Worm (Caenorhabditis elegans) whole organism, mixed stage, embryonic: ENCODE measurements around the gene F55C12.19.

Experiments used
- M03D4.4 ChIP-seq: sonication (generic microtip); optimal IDR thresholded peaks from 2 replicates; lab custom pipeline; 2017; ENCODE audit warnings: mild to moderate bottlenecking, missing genetic modification characterization, missing compliant biosample characterization
- bed-3 ChIP-seq: fragments of 200-800 bp; sonication (Bioruptor generic); optimal IDR thresholded peaks from 3 replicates; lab custom pipeline; 2018; ENCODE audit warnings: mild to moderate bottlenecking, missing genetic modification characterization, moderate library complexity, missing compliant biosample characterization
- blmp-1 ChIP-seq: fragments of 150-350 bp; optimal IDR thresholded peaks from 2 replicates; lab custom pipeline; 2014; ENCODE audit warnings: missing biosample characterization, missing genetic modification characterization
- ceh-39 ChIP-seq: fragments of 150-350 bp; optimal IDR thresholded peaks from 2 replicates; lab custom pipeline; 2014; ENCODE audit warnings: missing biosample characterization, missing genetic modification characterization
- ceh-43 ChIP-seq: fragments of 200-800 bp; sonication (Bioruptor generic); optimal IDR thresholded peaks from 2 replicates; lab custom pipeline; 2018; ENCODE audit warnings: mild to moderate bottlenecking, missing genetic modification characterization, moderate library complexity, missing compliant biosample characterization
- ceh-83 ChIP-seq: fragments of 200-800 bp; sonication (Bioruptor generic); optimal IDR thresholded peaks from 2 replicates; lab custom pipeline; 2018; ENCODE audit warnings: mild to moderate bottlenecking, missing genetic modification characterization, missing compliant biosample characterization
- ces-1 ChIP-seq: fragments of 150-350 bp; optimal IDR thresholded peaks from 2 replicates; lab custom pipeline; 2014; ENCODE audit warnings: missing biosample characterization, missing genetic modification reagents, missing genetic modification characterization
- cnd-1 ChIP-seq: fragments of 200-800 bp; sonication (Bioruptor generic); optimal IDR thresholded peaks from 2 replicates; lab custom pipeline; 2018; ENCODE audit warnings: mild to moderate bottlenecking, missing genetic modification characterization, missing compliant biosample characterization
- drap-1 ChIP-seq: fragments of 200-800 bp; sonication (Bioruptor generic); optimal IDR thresholded peaks from 3 replicates; lab custom pipeline; 2018; ENCODE audit warnings: mild to moderate bottlenecking, missing genetic modification characterization, missing compliant biosample characterization
- elt-3 ChIP-seq: fragments of 150-350 bp; optimal IDR thresholded peaks from 2 replicates; lab custom pipeline; 2014; ENCODE audit warnings: missing biosample characterization, missing genetic modification characterization
- flh-1 ChIP-seq: fragments of 200-800 bp; sonication (Bioruptor generic); optimal IDR thresholded peaks from 2 replicates; lab custom pipeline; 2018; ENCODE audit warnings: mild to moderate bottlenecking, missing genetic modification characterization, moderate library complexity, missing compliant biosample characterization
- ham-2 ChIP-seq: fragments of 200-800 bp; sonication (Bioruptor generic); optimal IDR thresholded peaks from 2 replicates; lab custom pipeline; 2018; ENCODE audit warnings: mild to moderate bottlenecking, missing genetic modification characterization, missing compliant biosample characterization
- hlh-1 ChIP-seq: fragments of 150-350 bp; optimal IDR thresholded peaks from 2 replicates; lab custom pipeline; 2014; ENCODE audit warnings: missing biosample characterization, missing genetic modification reagents, missing genetic modification characterization
- lin-13 ChIP-seq: fragments of 150-350 bp; optimal IDR thresholded peaks from 2 replicates; lab custom pipeline; 2014; ENCODE audit warnings: missing biosample characterization, missing genetic modification characterization
- lsy-2 ChIP-seq: fragments of 150-350 bp; optimal IDR thresholded peaks from 2 replicates; lab custom pipeline; 2014; ENCODE audit warnings: missing biosample characterization, missing genetic modification characterization
- mab-5 ChIP-seq: fragments of 150-350 bp; optimal IDR thresholded peaks from 2 replicates; lab custom pipeline; 2014; ENCODE audit warnings: missing biosample characterization, missing genetic modification characterization
- mep-1 ChIP-seq: fragments of 150-350 bp; optimal IDR thresholded peaks from 2 replicates; lab custom pipeline; 2017; ENCODE audit warnings: missing biosample characterization, missing genetic modification reagents, missing genetic modification characterization, inconsistent platforms
- mls-2 ChIP-seq: sonication (generic microtip); optimal IDR thresholded peaks from 2 replicates; lab custom pipeline; 2016; ENCODE audit warnings: mild to moderate bottlenecking, missing genetic modification characterization, moderate library complexity, missing compliant biosample characterization
- nhr-12 ChIP-seq: fragments of 150-350 bp; optimal IDR thresholded peaks from 2 replicates; lab custom pipeline; 2014; ENCODE audit warnings: missing biosample characterization, missing genetic modification characterization
- nhr-2 ChIP-seq: fragments of 150-350 bp; optimal IDR thresholded peaks from 2 replicates; lab custom pipeline; 2014; ENCODE audit warnings: missing biosample characterization, missing genetic modification characterization
- nhr-237 ChIP-seq: fragments of 150-350 bp; optimal IDR thresholded peaks from 2 replicates; lab custom pipeline; 2014; ENCODE audit warnings: missing biosample characterization, missing genetic modification characterization
- nhr-28 ChIP-seq: fragments of 150-350 bp; optimal IDR thresholded peaks from 2 replicates; lab custom pipeline; 2014; ENCODE audit warnings: missing biosample characterization, missing genetic modification characterization
- nhr-76 ChIP-seq: sonication (generic microtip); optimal IDR thresholded peaks from 2 replicates; lab custom pipeline; 2017; ENCODE audit warnings: missing biosample characterization, missing genetic modification characterization
- pha-4 ChIP-seq: fragments of 150-350 bp; optimal IDR thresholded peaks from 2 replicates; lab custom pipeline; 2018; ENCODE audit warnings: missing biosample characterization, missing genetic modification reagents, missing genetic modification characterization
- sem-2 ChIP-seq: fragments of 200-800 bp; sonication (Bioruptor generic); optimal IDR thresholded peaks from 2 replicates; lab custom pipeline; 2018; ENCODE audit warnings: mild to moderate bottlenecking, missing genetic modification characterization, missing compliant biosample characterization
- snpc-4 ChIP-seq: fragments of 150-350 bp; optimal IDR thresholded peaks from 2 replicates; lab custom pipeline; 2014; ENCODE audit warnings: missing biosample characterization, missing genetic modification characterization
- sptf-1 ChIP-seq: sonication (generic microtip); optimal IDR thresholded peaks from 2 replicates; lab custom pipeline; 2017; ENCODE audit warnings: mild to moderate bottlenecking, missing genetic modification characterization, moderate library complexity, missing compliant biosample characterization
- tbx-8 ChIP-seq: fragments of 200-800 bp; sonication (Bioruptor generic); optimal IDR thresholded peaks from 2 replicates; lab custom pipeline; 2018; ENCODE audit warnings: mild to moderate bottlenecking, missing genetic modification characterization, moderate library complexity, missing compliant biosample characterization
- unc-120 ChIP-seq: sonication (generic microtip); optimal IDR thresholded peaks from 2 replicates; lab custom pipeline; 2017; ENCODE audit warnings: missing genetic modification characterization, missing compliant biosample characterization; ENCODE audit not compliant: poor library complexity, severe bottlenecking
- unc-62 ChIP-seq: fragments of 150-350 bp; optimal IDR thresholded peaks from 2 replicates; lab custom pipeline; 2014; ENCODE audit warnings: missing biosample characterization, missing genetic modification reagents, missing genetic modification characterization
- ztf-11 ChIP-seq: fragments of 150-350 bp; optimal IDR thresholded peaks from 2 replicates; lab custom pipeline; 2014; ENCODE audit warnings: missing biosample characterization, missing genetic modification characterization

F55C12.19 gene

ce11 chrII:5902139-5902538 is 36.2 kb downstream of the F55C12.19 start:
- TF ChIP-seq bed-3 (GFP tag; lab: Kevin White, UChicago) = no peak
- no peak for TF ChIP-seq mls-2 (tag; lab: Kevin White, UChicago)
- no peak for TF ChIP-seq lin-13 (tag; lab: Kevin White, UChicago)
- no peak for TF ChIP-seq ces-1 (GFP tag; lab: Kevin White, UChicago)
- no peak for TF ChIP-seq sem-2 (GFP tag; lab: Kevin White, UChicago)
- no peak for TF ChIP-seq mep-1 (tag; lab: Kevin White, UChicago)
- no peak for TF ChIP-seq flh-1
- no peak for TF ChIP-seq nhr-28 (tag; lab: Kevin White, UChicago)
- no peak for TF ChIP-seq unc-120 (tag; lab: Kevin White, UChicago)
- TF ChIP-seq mab-5 = no peak
- TF ChIP-seq nhr-237 (tag; lab: Kevin White, UChicago) = no peak
- TF ChIP-seq cnd-1 (tag; lab: Kevin White, UChicago) = no peak
- TF ChIP-seq blmp-1 = no peak
- TF ChIP-seq M03D4.4 (tag; lab: Kevin White, UChicago) = no peak
- no peak for TF ChIP-seq nhr-2 (tag; lab: Kevin White, UChicago)

- no peak for TF ChIP-seq ceh-39
- TF ChIP-seq ztf-11 (tag; lab: Kevin White, UChicago) = no peak
- TF ChIP-seq tbx-8 = no peak
- no peak for TF ChIP-seq nhr-237 (tag; lab: Kevin White, UChicago)
- no peak for TF ChIP-seq M03D4.4 (tag; lab: Kevin White, UChicago)
These were observed 38.3 kb downstream of the F55C12.19 start, which contains the start of gene tsp-18 for ce11 chrII:5904252-5904651. Gene tsp-18, plus strand, starts transcription at chrII:5904552.

ce11 chrII:5906274-5906673 is 40.3 kb downstream of the F55C12.19 start, which contains the start of gene F59G1.8:
Gene F59G1.8, plus strand, starts transcription at chrII:5906566.
- TF ChIP-seq lsy-2 (tag; lab: Kevin White, UChicago) (peak; percentile 46), unc-62 (GFP tag; lab: Kevin White, UChicago) (no peak)

ce11 chrII:5907482-5907881 is 41.5 kb downstream of the F55C12.19 start, which contains the start of gene vps-35:
Gene vps-35, plus strand, starts transcription at chrII:5907816.
- TF ChIP-seq pha-4 (tag; lab: Kevin White, UChicago) (no peak), ces-1 (GFP tag; lab: Kevin White, UChicago) (no peak), hlh-1 (tag; lab: Kevin White, UChicago) (peak; percentile 23), elt-3 (tag; lab: Kevin White, UChicago) (no peak), mep-1 (tag; lab: Kevin White, UChicago) (peak; percentile 43), unc-120 (tag; lab: Kevin White, UChicago) (peak; percentile 35), ceh-39 (no peak), ztf-11 (tag; lab: Kevin White, UChicago) (no peak), sptf-1 (tag; lab: Kevin White, UChicago) (no peak), snpc-4 (tag; lab: Kevin White, UChicago) (no peak), lsy-2 (tag; lab: Kevin White, UChicago) (no peak), mab-5 (no peak), nhr-12 (no peak), nhr-76 (tag; lab: Kevin White, UChicago) (no peak), blmp-1 (no peak), unc-62 (GFP tag; lab: Kevin White, UChicago) (peak; percentile 3)
- TF ChIP-seq, all 35 proteins: peak for 4

ce11 chrII:5911274-5911673 is 45.3 kb downstream of the F55C12.19 start, which contains the start of gene cgt-3:
Gene cgt-3, plus strand, starts transcription at chrII:5911324.
- no peak for TF ChIP-seq ceh-83 (GFP tag; lab: Kevin White, UChicago)
- TF ChIP-seq sptf-1 (tag; lab: Kevin White, UChicago) = no peak
- TF ChIP-seq unc-120 (tag; lab: Kevin White, UChicago) = no peak
- no peak for TF ChIP-seq lin-13 (tag; lab: Kevin White, UChicago)
- no peak for TF ChIP-seq bed-3 (GFP tag; lab: Kevin White, UChicago)
- no peak for TF ChIP-seq sem-2 (GFP tag; lab: Kevin White, UChicago)
- TF ChIP-seq hlh-1 (tag; lab: Kevin White, UChicago) = no peak
- no peak for TF ChIP-seq ztf-11 (tag; lab: Kevin White, UChicago)
- no peak for TF ChIP-seq drap-1
- TF ChIP-seq mls-2 (tag; lab: Kevin White, UChicago) = no peak
- no peak for TF ChIP-seq M03D4.4 (tag; lab: Kevin White, UChicago)
- TF ChIP-seq snpc-4 (tag; lab: Kevin White, UChicago) = no peak
- no peak for TF ChIP-seq unc-62 (GFP tag; lab: Kevin White, UChicago)
- no peak for TF ChIP-seq blmp-1
- TF ChIP-seq elt-3 (tag; lab: Kevin White, UChicago) = no peak
- TF ChIP-seq cnd-1 (tag; lab: Kevin White, UChicago) = no peak
- no peak for TF ChIP-seq ham-2
- TF ChIP-seq ceh-43 (GFP tag; lab: Kevin White, UChicago) = no peak
- no peak for TF ChIP-seq nhr-2 (tag; lab: Kevin White, UChicago)
- TF ChIP-seq mab-5 = no peak
